Fruit fly (Drosophila melanogaster) Kc167 (cell line): ENCODE results near the gene Polr1B.

Experiments
- Myc ChIP-seq: fragments of >200 bp; optimal IDR thresholded peaks from 2 replicates; lab custom pipeline; 2017; ENCODE audit warnings: missing external identifiers
- Sin3A ChIP-seq: fragments of >200 bp; optimal IDR thresholded peaks from 2 replicates; lab custom pipeline; 2018; ENCODE audit warnings: missing external identifiers
- h ChIP-seq: fragments of >200 bp; optimal IDR thresholded peaks from 3 replicates; lab custom pipeline; 2018; ENCODE audit warnings: missing external identifiers
- insv ChIP-seq: fragments of >200 bp; optimal IDR thresholded peaks from 3 replicates; lab custom pipeline; 2018; ENCODE audit warnings: missing external identifiers
- psq ChIP-seq: fragments of >200 bp; optimal IDR thresholded peaks from 2 replicates; lab custom pipeline; 2017; ENCODE audit warnings: missing external identifiers
- ttk ChIP-seq: sonication (Bioruptor generic); optimal IDR thresholded peaks from 2 replicates; lab custom pipeline; 2017; ENCODE audit warnings: missing external identifiers

Polr1B gene

DNA sequence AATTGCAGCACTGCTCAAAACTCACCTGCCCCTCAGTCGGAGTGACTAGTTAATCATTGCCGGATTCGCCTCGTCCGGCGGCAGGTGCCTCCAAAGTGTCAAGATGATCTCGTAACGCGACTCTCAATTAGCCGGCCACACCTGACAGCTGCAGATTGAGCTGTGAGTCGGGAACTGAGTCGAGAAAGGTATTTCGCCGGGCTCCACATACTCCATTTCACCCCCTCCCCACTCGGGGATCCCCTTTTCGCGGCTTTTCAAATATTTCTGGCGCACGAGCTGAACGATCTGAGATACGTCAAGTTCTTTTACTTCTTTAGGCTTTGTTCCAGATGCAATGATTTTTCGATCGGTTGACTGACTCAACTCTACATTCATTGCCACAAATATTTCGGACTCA lies 22.4 kb downstream of the Polr1B start:
- TF ChIP-seq Sin3A (lab: Kevin White, UChicago) (no peak), ttk (lab: Kevin White, UChicago) (no peak), h (lab: Kevin White, UChicago) (no peak), insv (lab: Kevin White, UChicago) (no peak), psq (no peak), Myc (lab: Kevin White, UChicago) (no peak)

DNA sequence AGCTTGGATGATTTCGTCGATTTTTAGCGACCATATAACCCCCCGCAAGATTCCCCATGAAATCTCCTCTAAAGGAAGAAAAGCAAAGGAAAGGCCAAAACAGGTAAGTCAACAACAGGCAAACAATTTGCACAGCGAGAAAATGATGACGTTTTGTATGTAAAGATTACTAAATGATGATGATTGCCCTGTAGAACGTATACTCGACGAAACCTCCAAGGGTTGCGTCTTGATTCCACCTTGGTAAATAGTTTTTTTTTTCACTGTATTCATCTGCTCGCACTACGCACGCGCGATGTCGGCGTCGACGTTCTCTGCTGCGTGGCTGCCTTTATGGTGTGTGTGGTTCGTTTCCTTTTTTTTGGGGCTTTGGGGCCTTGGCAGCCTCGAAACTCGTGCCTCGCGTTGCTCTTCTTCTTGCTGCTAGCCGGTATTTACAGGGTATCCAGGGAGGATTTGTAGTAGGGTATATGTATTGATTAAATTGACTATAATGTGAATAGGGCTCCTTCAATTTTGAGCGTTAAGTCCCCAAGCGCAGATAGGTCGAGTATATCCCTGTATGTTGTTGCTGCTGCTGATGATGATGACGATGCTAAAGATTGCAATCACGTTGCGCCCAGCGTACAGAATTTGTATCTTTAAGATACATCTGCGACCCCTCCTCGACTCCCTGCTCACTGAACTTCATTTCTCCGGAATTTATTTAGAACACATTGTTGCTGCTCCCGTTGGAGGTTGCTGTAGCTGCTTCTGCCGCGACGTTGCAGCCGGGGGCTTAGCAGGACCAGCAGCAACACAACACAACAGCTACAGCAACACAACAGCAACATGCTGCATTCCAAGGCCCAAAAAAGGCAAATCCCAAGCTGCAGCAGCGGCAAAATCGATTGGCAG lies 23.5 kb downstream of the Polr1B start:
- TF ChIP-seq insv (lab: Kevin White, UChicago): no peak
- no peak for TF ChIP-seq h (lab: Kevin White, UChicago)
- no peak for TF ChIP-seq psq
- TF ChIP-seq Sin3A (lab: Kevin White, UChicago): no peak
- TF ChIP-seq Myc (lab: Kevin White, UChicago): no peak

DNA sequence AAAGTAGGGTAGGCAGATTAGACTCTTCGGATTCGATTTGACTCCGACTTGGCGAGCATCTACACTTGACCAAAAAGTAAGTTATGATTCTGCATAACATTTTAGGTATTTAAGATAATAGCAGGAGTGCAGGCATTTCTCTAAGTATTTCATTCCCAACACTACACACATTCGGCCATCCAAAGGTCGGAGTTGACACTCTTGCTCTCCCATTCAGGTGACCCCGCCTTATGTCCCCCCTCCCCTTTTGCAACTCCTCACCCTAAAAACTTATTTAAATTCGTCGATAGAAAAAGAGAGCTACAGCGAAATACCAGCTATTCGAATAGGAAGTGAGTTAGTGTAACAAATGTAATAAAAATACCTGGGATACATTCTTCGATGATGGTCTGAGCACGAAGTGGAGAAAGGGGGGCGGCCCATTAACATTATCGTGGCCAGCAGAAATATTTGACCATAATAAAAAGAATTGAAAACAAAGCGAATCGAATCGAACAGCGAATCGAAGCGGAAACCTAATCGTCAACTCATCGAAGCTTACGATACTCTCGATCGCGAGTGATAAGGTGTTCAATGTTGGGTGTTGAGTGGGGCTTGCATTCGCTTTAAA lies 24.4 kb downstream of the Polr1B start:
- TF ChIP-seq h (lab: Kevin White, UChicago): no peak

DNA sequence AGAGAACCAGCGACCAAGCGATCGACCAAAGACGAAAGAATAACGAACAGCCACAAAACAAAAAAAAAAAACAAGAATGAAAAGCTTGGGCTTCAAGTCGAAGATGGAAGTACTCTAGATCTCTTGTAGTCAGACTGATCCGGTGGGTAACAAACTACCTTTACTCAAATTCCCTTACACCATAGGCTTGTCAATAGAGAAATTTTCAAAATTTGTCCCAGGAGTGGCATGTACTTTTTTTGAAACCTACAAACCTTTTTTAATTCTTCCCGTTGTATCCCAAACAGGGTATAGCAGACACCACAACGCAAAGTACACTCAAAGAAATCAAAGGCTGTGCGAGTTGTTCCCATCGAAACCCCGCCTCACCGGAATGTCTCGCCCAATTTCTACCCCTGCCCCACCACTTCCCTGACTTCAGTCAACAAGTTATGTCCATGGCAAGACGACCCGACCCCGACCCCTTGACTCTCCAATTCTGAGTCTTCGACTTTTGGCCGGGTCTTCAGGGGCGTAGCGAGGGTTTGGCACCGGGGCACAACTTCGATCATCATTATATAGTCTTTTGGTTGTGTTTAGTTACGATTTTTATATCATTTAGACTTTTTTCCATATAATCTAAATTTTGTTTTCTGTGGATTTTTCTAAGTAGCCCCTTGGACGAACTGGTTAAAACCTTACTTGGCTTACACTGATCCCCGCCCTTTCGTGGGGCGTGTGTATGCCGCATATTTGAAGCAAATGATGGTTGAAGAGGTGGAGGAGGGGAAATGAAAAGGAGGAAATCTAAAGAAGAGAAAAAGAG lies 25.8 kb downstream of the Polr1B start:
- TF ChIP-seq h (lab: Kevin White, UChicago): no peak
- TF ChIP-seq ttk (lab: Kevin White, UChicago): no peak
- TF ChIP-seq insv (lab: Kevin White, UChicago): no peak
- TF ChIP-seq Myc (lab: Kevin White, UChicago): no peak
- no peak for TF ChIP-seq Sin3A (lab: Kevin White, UChicago)
- TF ChIP-seq psq: no peak

DNA sequence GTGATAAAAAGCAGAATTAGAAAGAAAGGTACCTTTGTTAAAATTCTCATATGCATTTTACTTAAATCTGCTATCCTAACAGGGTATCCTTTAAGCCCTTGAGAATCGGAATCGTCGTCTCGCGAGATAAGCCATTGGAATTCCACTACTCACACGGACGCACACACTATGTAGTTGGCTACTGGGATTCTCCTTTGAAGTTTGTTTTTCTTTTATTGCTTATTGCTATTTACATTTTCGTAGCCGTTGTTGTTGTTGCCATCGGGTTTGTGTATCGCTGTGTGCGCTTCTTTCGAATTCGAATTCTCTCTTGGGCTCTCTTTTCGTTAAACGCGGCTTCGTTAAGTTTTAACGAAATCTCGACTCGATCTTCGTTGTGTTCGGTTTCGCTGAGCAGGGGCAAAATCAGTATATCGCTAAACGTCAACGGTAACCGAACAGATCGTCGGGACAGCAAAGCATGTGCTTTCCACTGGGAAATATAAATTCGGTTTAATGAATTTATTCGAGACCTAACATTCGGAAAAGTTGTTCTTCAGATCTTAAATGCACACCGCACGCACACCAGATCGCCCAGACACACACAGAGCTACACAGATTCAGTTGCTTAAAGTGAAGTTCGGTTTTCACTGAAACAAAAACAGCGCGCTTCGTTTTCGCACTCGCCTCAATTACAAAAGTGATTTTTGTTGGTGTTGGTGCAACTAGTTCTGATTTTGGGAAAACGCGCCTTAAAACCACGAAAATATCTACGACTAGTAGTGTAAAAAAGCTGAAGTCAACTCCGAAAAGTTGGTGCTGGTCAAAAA lies 26.9 kb downstream of the Polr1B start, which contains the start of gene ex:
Gene ex (plus strand): TSS at position 408 of the 809 bp plus-strand sequence.
- no peak for TF ChIP-seq Sin3A (lab: Kevin White, UChicago)
- no peak for TF ChIP-seq psq

DNA sequence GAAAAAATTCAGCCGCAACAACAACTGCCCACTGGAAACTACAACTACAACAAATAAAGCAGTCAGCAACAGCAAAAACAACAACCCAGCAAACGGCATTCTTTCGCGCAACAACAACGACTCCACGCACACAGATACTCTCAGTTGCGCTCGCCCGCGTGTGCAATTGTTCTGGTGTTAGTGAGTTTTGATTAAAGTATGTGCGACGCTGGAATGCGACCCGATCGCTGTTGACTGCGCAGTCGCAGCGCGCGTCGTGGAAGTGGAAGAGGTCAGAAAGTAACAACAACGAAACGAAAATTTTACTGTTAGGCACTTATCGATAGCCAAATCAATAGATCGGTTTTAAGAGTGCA lies 27.5 kb downstream of the Polr1B start:
- no peak for TF ChIP-seq Sin3A (lab: Kevin White, UChicago)
- no peak for TF ChIP-seq insv (lab: Kevin White, UChicago)
- no peak for TF ChIP-seq h (lab: Kevin White, UChicago)
- no peak for TF ChIP-seq psq
- TF ChIP-seq ttk (lab: Kevin White, UChicago): no peak
- TF ChIP-seq Myc (lab: Kevin White, UChicago): no peak

DNA sequence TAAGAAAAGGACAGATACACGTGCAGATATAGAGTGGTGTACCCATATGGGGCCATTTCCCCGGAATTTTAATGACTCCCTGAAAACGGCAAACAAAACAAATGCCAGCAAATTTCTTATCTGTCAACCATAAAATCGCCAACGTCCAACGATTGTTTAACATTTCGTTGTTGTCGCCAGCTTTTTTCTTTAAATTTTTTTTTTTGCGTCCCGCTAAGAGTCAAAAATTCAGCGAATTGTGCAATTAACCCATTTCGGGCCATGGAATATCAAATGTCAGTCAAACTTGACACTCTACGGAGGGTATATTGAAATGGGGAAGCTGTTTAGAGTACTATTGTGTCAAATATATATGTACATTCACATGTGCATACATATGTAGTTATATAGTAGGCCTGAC lies 28.0 kb downstream of the Polr1B start:
- TF ChIP-seq Sin3A (lab: Kevin White, UChicago) (no peak), h (lab: Kevin White, UChicago) (no peak), insv (lab: Kevin White, UChicago) (no peak), Myc (lab: Kevin White, UChicago) (no peak), ttk (lab: Kevin White, UChicago) (no peak), psq (no peak)

DNA sequence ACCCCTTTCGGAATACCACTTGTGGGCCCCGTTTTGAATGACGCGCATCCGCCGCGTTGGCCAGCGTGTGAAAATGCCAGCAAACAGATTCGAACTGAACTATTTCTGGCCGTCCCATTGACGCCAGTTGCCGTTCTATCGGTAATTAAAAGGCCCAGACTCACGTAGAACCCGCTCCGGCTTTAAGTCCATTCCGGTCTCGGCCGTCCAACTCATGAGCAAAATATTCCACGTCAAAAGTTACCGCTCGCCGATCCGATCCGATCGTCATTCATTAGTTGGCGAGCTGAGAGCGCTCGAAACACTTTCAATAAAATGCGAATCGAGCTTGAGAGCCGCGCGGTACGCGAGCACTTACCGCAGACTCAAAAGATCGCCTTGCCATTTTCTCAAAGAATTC lies 30.4 kb downstream of the Polr1B start:
- TF ChIP-seq ttk (lab: Kevin White, UChicago): no peak
- no peak for TF ChIP-seq psq
- no peak for TF ChIP-seq Myc (lab: Kevin White, UChicago)
- no peak for TF ChIP-seq h (lab: Kevin White, UChicago)
- TF ChIP-seq insv (lab: Kevin White, UChicago): no peak
- no peak for TF ChIP-seq Sin3A (lab: Kevin White, UChicago)

DNA sequence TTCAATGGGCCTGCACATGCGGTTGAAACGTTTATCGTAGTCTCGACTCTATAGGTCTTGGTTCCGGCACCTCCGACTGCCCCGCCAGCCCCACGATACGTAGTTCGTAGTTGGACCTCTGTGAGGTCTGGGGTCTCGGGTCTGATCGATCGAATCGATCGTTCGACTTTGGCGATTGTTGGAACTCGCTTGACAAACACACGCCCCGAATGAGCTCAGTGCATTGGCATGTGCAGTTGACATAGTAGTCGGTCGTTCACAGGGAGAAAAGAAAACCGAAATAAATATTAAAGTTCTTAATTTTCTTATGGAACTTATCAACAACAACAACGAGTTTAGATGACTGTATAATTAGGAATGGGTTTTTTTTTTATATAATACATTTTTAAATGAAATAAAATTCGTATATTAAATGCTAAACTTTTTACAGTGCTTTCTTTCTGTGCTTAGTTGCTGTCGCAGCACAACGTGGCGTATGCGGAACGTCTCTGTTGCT lies 31.3 kb downstream of the Polr1B start:
- TF ChIP-seq Myc (lab: Kevin White, UChicago): no peak
- no peak for TF ChIP-seq psq

DNA sequence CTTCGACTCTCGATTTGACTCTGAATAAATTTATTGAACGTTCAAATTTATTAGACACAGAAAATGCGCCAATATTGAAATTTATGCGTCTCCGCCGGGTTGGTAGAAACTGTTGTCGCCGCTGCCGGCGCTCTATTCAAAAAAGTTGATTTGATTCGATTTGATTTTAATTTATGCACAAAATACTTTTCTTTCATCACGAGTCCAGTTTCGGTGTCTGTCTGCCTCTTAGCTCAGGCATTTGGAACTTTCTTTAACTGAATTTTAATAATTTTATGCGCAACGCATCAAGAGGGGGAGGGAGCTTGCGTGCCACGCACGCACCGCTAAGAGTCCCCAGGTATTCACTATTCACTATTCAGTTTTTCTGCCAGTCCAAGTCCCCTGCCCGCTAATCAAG lies 33.4 kb downstream of the Polr1B start:
- TF ChIP-seq Sin3A (lab: Kevin White, UChicago) (no peak), Myc (lab: Kevin White, UChicago) (no peak), h (lab: Kevin White, UChicago) (no peak), insv (lab: Kevin White, UChicago) (no peak), psq (no peak), ttk (lab: Kevin White, UChicago) (no peak)

DNA sequence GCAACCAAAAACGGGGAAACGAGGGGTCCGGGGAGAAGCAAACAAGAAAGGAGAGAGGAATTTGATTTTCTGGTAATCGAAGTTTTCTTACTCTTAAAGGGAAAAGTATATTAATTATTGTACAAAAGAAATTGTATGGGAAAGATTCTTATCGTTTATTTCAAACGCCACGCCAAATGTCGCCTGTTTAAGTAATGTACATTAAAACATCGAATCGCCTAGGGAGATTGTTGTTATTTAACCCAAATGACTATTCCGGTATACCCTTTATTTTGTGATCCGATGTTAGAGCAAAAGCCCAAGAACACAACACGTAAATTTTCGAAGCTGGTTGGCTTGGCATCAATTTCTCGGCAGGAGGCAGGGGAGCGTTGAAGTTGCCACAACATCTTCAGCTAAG lies 35.3 kb downstream of the Polr1B start:
- TF ChIP-seq insv (lab: Kevin White, UChicago): no peak
